Fruit fly (Drosophila melanogaster) Kc167 (cell line): ENCODE data around the gene gpp.

ENCODE experiments used
- Sin3A ChIP-seq: fragments of >200 bp; optimal IDR thresholded peaks from 2 replicates; lab custom pipeline; 2018; ENCODE audit warnings: missing external identifiers
- h ChIP-seq: fragments of >200 bp; optimal IDR thresholded peaks from 3 replicates; lab custom pipeline; 2018; ENCODE audit warnings: missing external identifiers
- psq ChIP-seq: fragments of >200 bp; optimal IDR thresholded peaks from 2 replicates; lab custom pipeline; 2017; ENCODE audit warnings: missing external identifiers
- ttk ChIP-seq: sonication (Bioruptor generic); optimal IDR thresholded peaks from 2 replicates; lab custom pipeline; 2017; ENCODE audit warnings: missing external identifiers

DNA sequence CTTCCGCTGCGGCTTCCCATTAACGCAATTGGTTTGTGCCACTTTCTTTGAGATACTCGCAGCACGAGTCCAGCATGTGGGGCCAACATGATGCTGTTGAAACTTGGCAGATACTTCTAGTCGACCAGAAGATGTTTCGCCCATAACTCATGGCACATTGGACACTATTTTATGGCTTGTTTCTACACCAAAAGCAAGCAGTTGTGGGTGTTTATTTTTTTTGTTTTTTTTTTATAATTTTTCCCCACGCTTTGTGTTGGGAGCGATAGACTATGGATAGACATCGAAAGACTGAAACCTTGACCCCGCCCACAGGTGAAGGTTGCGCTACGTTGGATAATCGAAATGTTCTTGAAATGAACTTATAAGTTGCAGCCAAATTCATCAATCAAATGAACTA is 6.9 kb upstream of the gpp start:
- TF ChIP-seq Sin3A, result no peak
- no peak for TF ChIP-seq psq (lab: Kevin White, UChicago)
- no peak for TF ChIP-seq h
- TF ChIP-seq ttk (lab: Kevin White, UChicago), result no peak
